Worm (Caenorhabditis elegans) whole organism, young adult: ENCODE measurements around the gene nhr-186.

Source experiments
- F10E7.11 ChIP-seq: sonication (generic microtip); optimal IDR thresholded peaks from 2 replicates; lab custom pipeline; 2017; ENCODE audit warnings: mild to moderate bottlenecking, missing genetic modification characterization, moderate library complexity, missing compliant biosample characterization
- ZK185.1 ChIP-seq: sonication (generic microtip); optimal IDR thresholded peaks from 2 replicates; lab custom pipeline; 2016; ENCODE audit warnings: mild to moderate bottlenecking, missing genetic modification characterization, missing compliant biosample characterization; ENCODE audit not compliant: poor library complexity, severe bottlenecking
- ceh-40 ChIP-seq: fragments of 200-800 bp; sonication (Bioruptor generic); IDR thresholded peaks from 2 replicates; pipeline ENCODE4 v1.3.6; 2022; ENCODE audit warnings: missing genetic modification characterization, missing compliant biosample characterization
- hlh-26 ChIP-seq: fragments of 200-800 bp; sonication (Bioruptor generic); conservative IDR thresholded peaks from 2 replicates; pipeline ENCODE4 v1.3.6; 2022; ENCODE audit warnings: missing genetic modification reagents, missing genetic modification characterization, missing compliant biosample characterization
- hmg-20 ChIP-seq: fragments of 200-800 bp; sonication (Bioruptor generic); IDR thresholded peaks from 2 replicates; pipeline ENCODE4 v1.3.6; 2022; ENCODE audit warnings: missing genetic modification reagents, missing genetic modification characterization, missing compliant biosample characterization
- pha-4 ChIP-seq: fragments of 150-350 bp; sonication (generic microtip); optimal IDR thresholded peaks from 2 replicates; lab custom pipeline; 2014; ENCODE audit warnings: missing biosample characterization, missing genetic modification reagents, missing genetic modification characterization

ce11 chrV:3878223-3878622, 23.5 kb upstream of the nhr-186 start, which contains the start of gene nhr-159:
- no peak for TF ChIP-seq hmg-20
- no peak for TF ChIP-seq ceh-40
- TF ChIP-seq hlh-26 (GFP tag; lab: Robert Waterston, UW): no peak
- TF ChIP-seq pha-4: no peak
- no peak for TF ChIP-seq ZK185.1 (tag; lab: Kevin White, UChicago)
- no peak for TF ChIP-seq F10E7.11 (tag; lab: Kevin White, UChicago)
